Worm (Caenorhabditis elegans) whole organism, L1 larva: Measurements from ENCODE around the gene spon-1.

Experiments used
- lir-3 ChIP-seq: sonication (generic microtip); optimal IDR thresholded peaks from 2 replicates; lab custom pipeline; 2016; ENCODE audit warnings: mild to moderate bottlenecking, missing genetic modification characterization, moderate library complexity, missing compliant biosample characterization; ENCODE audit not compliant: poor library complexity
- nhr-11 ChIP-seq: fragments of 150-350 bp; optimal IDR thresholded peaks from 2 replicates; lab custom pipeline; 2014; ENCODE audit warnings: missing biosample characterization, missing genetic modification characterization
- unc-30 ChIP-seq: sonication (generic microtip); optimal IDR thresholded peaks from 2 replicates; lab custom pipeline; 2017; ENCODE audit warnings: missing biosample characterization, missing genetic modification characterization
- zag-1 ChIP-seq: fragments of 150-350 bp; optimal IDR thresholded peaks from 2 replicates; lab custom pipeline; 2014; ENCODE audit warnings: missing biosample characterization, missing genetic modification characterization
- ztf-11 ChIP-seq, 2 experiments: sonication (generic microtip); optimal IDR thresholded peaks; 2 replicates each; lab custom pipeline; 2016 to 2017; ENCODE audit warnings: missing genetic modification characterization in 2 of 2, missing biosample characterization in 1 of 2, missing compliant biosample characterization in 1 of 2
- ztf-4 ChIP-seq: fragments of 150-350 bp; optimal IDR thresholded peaks from 2 replicates; lab custom pipeline; 2014; ENCODE audit warnings: missing biosample characterization, missing genetic modification characterization

- no peak for TF ChIP-seq ztf-11 (tag; optimal IDR thresholded peaks at IDR 0.05; lab: Kevin White, UChicago)
- no peak for TF ChIP-seq nhr-11 (tag; lab: Kevin White, UChicago)
- no peak for TF ChIP-seq ztf-4
- TF ChIP-seq lir-3 (tag; lab: Kevin White, UChicago), result no peak
- no peak for TF ChIP-seq unc-30 (tag; lab: Kevin White, UChicago)
- TF ChIP-seq zag-1 (tag; lab: Kevin White, UChicago), result no peak
These were observed 38.4 kb downstream of the spon-1 start for ce11 chrII:7154711-7155110.
